Worm (Caenorhabditis elegans) whole organism, midembryonic: ENCODE results near the gene T06C12.14.
"Not testable (repeated sequence)": the region's sequence is repeated elsewhere in the genome, so short reads cannot be mapped to it uniquely, and the experiment has no call there.

ENCODE experiments used
- T22C8.4 ChIP-seq: fragments of 200-800 bp; sonication (Bioruptor generic); IDR thresholded peaks from 2 replicates; pipeline ENCODE4 v1.3.6; 2022; ENCODE audit warnings: missing genetic modification characterization, missing compliant biosample characterization
- cog-1 ChIP-seq: sonication (generic microtip); optimal IDR thresholded peaks from 2 replicates; lab custom pipeline; 2016; ENCODE audit warnings: missing genetic modification characterization, missing compliant biosample characterization
- flt-1 ChIP-seq: fragments of 200-800 bp; sonication (Bioruptor generic); IDR thresholded peaks from 2 replicates; pipeline ENCODE4 v1.3.6; 2022; ENCODE audit warnings: missing genetic modification characterization, missing compliant biosample characterization
- med-1 ChIP-seq: sonication (generic microtip); optimal IDR thresholded peaks from 2 replicates; lab custom pipeline; 2017; ENCODE audit warnings: missing genetic modification characterization, mild to moderate bottlenecking, missing compliant biosample characterization, antibody characterized with exemption, missing genetic modification reagents; ENCODE audit not compliant: insufficient read depth
- ref-1 ChIP-seq: fragments of 200-800 bp; sonication (Bioruptor generic); conservative IDR thresholded peaks from 2 replicates; pipeline ENCODE4 v1.3.6; 2022; ENCODE audit warnings: missing genetic modification reagents, missing genetic modification characterization, missing compliant biosample characterization
- tab-1 ChIP-seq: fragments of 200-800 bp; sonication (Bioruptor generic); IDR thresholded peaks from 2 replicates; pipeline ENCODE4 v1.3.6; 2022; ENCODE audit warnings: missing genetic modification characterization, missing compliant biosample characterization
- ztf-23 ChIP-seq: fragments of 200-800 bp; sonication (Bioruptor generic); IDR thresholded peaks from 2 replicates; pipeline ENCODE4 v1.3.6; 2022; ENCODE audit warnings: missing genetic modification reagents, missing genetic modification characterization, missing compliant biosample characterization
- ztf-29 ChIP-seq: fragments of 200-800 bp; sonication (Bioruptor generic); IDR thresholded peaks from 2 replicates; pipeline ENCODE4 v1.3.6; 2022; ENCODE audit warnings: missing genetic modification reagents, missing genetic modification characterization, missing compliant biosample characterization

ce11 chrV:15905530-15905929 is 5.7 kb downstream of the T06C12.14 start, which contains the start of the genes F35E8.1 and F35E8.2:
- not testable (repeated sequence) for TF ChIP-seq flt-1 (GFP tag; lab: Robert Waterston, UW); cog-1 (tag; lab: Kevin White, UChicago); ztf-23 (GFP tag; lab: Robert Waterston, UW); tab-1 (GFP tag; lab: Robert Waterston, UW); ref-1 (GFP tag; lab: Robert Waterston, UW); T22C8.4; med-1 (GFP tag; lab: Kevin White, UChicago); ztf-29 (GFP tag; lab: Robert Waterston, UW)
